Worm (Caenorhabditis elegans) whole organism, early embryonic: Measurements from ENCODE around the gene set-8.

Experiments
- B0310.2 ChIP-seq: sonication (generic microtip); optimal IDR thresholded peaks from 2 replicates; lab custom pipeline; 2016; ENCODE audit warnings: mild to moderate bottlenecking, missing genetic modification characterization, missing compliant biosample characterization
- F13C5.2 ChIP-seq: sonication (generic microtip); optimal IDR thresholded peaks from 2 replicates; lab custom pipeline; 2017; ENCODE audit warnings: mild to moderate bottlenecking, missing genetic modification characterization, inconsistent platforms, missing compliant biosample characterization
- aly-1 ChIP-seq: sonication (generic microtip); optimal IDR thresholded peaks from 2 replicates; lab custom pipeline; 2016; ENCODE audit warnings: missing genetic modification characterization, missing compliant biosample characterization
- ama-1 ChIP-seq: fragments of 150-350 bp; optimal IDR thresholded peaks from 2 replicates; lab custom pipeline; 2014
- ceh-13 ChIP-seq: fragments of 200-800 bp; sonication (Bioruptor generic); optimal IDR thresholded peaks from 2 replicates; lab custom pipeline; 2018; ENCODE audit warnings: mild to moderate bottlenecking, missing genetic modification characterization, missing compliant biosample characterization
- ceh-36 ChIP-seq: sonication (generic microtip); optimal IDR thresholded peaks from 2 replicates; lab custom pipeline; 2016; ENCODE audit warnings: missing genetic modification characterization, inconsistent platforms, missing compliant biosample characterization
- ets-7 ChIP-seq: sonication (generic microtip); optimal IDR thresholded peaks from 2 replicates; lab custom pipeline; 2016; ENCODE audit warnings: missing genotype, missing genetic modification characterization, missing compliant biosample characterization
- flt-1 ChIP-seq: fragments of 200-800 bp; sonication (Bioruptor generic); IDR thresholded peaks from 2 replicates; pipeline ENCODE4 v1.3.6; 2022; ENCODE audit warnings: missing genetic modification characterization, missing compliant biosample characterization
- hmbx-1 ChIP-seq: sonication (generic microtip); optimal IDR thresholded peaks from 2 replicates; lab custom pipeline; 2016; ENCODE audit warnings: mild to moderate bottlenecking, missing genetic modification characterization, missing compliant biosample characterization
- hmg-4 ChIP-seq: fragments of 200-800 bp; sonication (Bioruptor generic); optimal IDR thresholded peaks from 2 replicates; lab custom pipeline; 2018; ENCODE audit warnings: mild to moderate bottlenecking, missing genetic modification characterization, missing compliant biosample characterization
- hnd-1 ChIP-seq: sonication (generic microtip); optimal IDR thresholded peaks from 2 replicates; lab custom pipeline; 2016; ENCODE audit warnings: missing genetic modification characterization, missing compliant biosample characterization
- pes-1 ChIP-seq: fragments of 200-800 bp; sonication (Bioruptor generic); IDR thresholded peaks from 2 replicates; pipeline ENCODE4 v1.3.6; 2022; ENCODE audit warnings: missing genetic modification reagents, missing genetic modification characterization, missing compliant biosample characterization
- scrt-1 ChIP-seq: fragments of 200-800 bp; sonication (Bioruptor generic); IDR thresholded peaks from 2 replicates; pipeline ENCODE4 v1.3.6; 2022; ENCODE audit warnings: missing genetic modification characterization, missing compliant biosample characterization
- sea-1 ChIP-seq: fragments of 200-800 bp; sonication (Bioruptor generic); conservative IDR thresholded peaks from 2 replicates; pipeline ENCODE4 v1.3.6; 2022; ENCODE audit warnings: missing genetic modification characterization, missing compliant biosample characterization
- tbx-11 ChIP-seq: fragments of 200-800 bp; sonication (Bioruptor generic); IDR thresholded peaks from 2 replicates; pipeline ENCODE4 v1.3.6; 2022; ENCODE audit warnings: missing genetic modification characterization, missing compliant biosample characterization
- tbx-37 ChIP-seq: fragments of 200-800 bp; sonication (Bioruptor generic); conservative IDR thresholded peaks from 2 replicates; pipeline ENCODE4 v1.3.6; 2022; ENCODE audit warnings: missing genetic modification reagents, missing genetic modification characterization, missing compliant biosample characterization
- tra-4 ChIP-seq: sonication (generic microtip); optimal IDR thresholded peaks from 2 replicates; lab custom pipeline; 2017; ENCODE audit warnings: missing genetic modification characterization, missing compliant biosample characterization

set-8 gene

DNA sequence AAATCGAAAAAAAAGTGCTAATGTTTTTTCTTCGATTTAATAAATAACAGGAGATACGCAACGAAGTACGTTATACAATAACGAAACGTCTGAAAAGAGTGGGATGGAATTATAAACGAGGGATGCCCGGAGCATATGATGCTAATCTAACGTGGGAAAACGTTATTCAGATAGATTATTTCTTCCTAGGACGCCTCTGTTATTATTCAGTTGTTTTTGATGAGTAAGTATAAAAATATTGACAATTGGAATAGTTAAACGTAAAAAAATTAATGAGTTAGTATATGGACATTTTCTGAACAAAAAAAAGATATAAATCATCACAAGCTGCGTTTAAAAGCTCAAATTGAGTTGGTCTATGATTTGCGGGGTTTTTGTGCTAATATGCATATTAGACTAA lies 38.3 kb downstream of the set-8 start, which contains the start of gene srd-51:
TSS of gene srd-51 (minus strand) at position 101 of the 400 bp plus-strand sequence.
- TF ChIP-seq sea-1 (no peak), tra-4 (tag; lab: Kevin White, UChicago) (no peak), F13C5.2 (no peak)

DNA sequence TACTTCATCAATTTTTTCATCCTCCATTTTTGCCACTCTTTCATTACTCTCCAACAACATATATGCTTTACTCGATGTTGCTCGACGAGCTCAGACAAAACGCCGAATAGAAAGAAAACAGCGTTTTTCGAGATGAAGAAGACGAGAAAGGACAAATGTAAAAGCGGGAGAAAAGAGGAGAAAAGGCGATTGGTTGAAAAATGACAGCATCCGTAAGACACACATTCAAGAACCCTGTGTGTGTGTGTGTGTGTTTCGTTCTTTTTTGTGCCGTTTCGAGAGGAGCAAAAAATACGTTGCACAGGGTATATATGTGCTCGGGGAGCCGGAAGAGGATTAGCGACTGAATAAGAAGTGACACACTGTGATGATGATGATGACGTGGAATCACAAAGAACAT lies 47.2 kb downstream of the set-8 start:
- TF ChIP-seq tbx-11 (GFP tag; lab: Robert Waterston, UW) (no peak), ceh-36 (no peak), B0310.2 (no peak), hmg-4 (GFP tag; lab: Kevin White, UChicago) (no peak), ets-7 (tag; lab: Kevin White, UChicago) (no peak), aly-1 (no peak), tra-4 (tag; lab: Kevin White, UChicago) (no peak), hmbx-1 (tag; lab: Kevin White, UChicago) (no peak), sea-1 (no peak), F13C5.2 (no peak), scrt-1 (no peak), ceh-13 (GFP tag; lab: Kevin White, UChicago) (no peak), hnd-1 (tag; lab: Kevin White, UChicago) (no peak), ama-1 (lab: Kevin White, UChicago) (no peak), flt-1 (GFP tag; lab: Robert Waterston, UW) (no peak), pes-1 (GFP tag; lab: Robert Waterston, UW) (no peak), tbx-37 (GFP tag; lab: Robert Waterston, UW) (no peak)
